Fruit fly (Drosophila melanogaster) whole organism, pupa: ENCODE results near the gene Vm32E.

Experiments
- CG32121 ChIP-seq: fragments of 200-800 bp; sonication (Bioruptor generic); IDR thresholded peaks from 2 replicates; pipeline ENCODE4 v1.3.6; 2022; ENCODE audit warnings: missing biosample characterization, missing genetic modification characterization
- CG8301 ChIP-seq: fragments of 200-800 bp; sonication (Bioruptor generic); optimal IDR thresholded peaks from 2 replicates; lab custom pipeline; 2018; ENCODE audit warnings: missing biosample characterization, mild to moderate bottlenecking, missing genetic modification characterization

- TF ChIP-seq CG8301 (no peak), CG32121 (no peak)
Observed at dm6 chr2L:11207471-11207870, 36.0 kb upstream of the Vm32E start.
